Fruit fly (Drosophila melanogaster) whole organism, embryonic: ENCODE data around the gene CG31637.

Experiments
- Aef1 ChIP-seq: fragments of 200-800 bp; sonication (Bioruptor generic); IDR thresholded peaks from 3 replicates; pipeline ENCODE4 v1.3.6; 2022; ENCODE audit warnings: missing biosample characterization, missing genetic modification characterization
- Antp ChIP-seq: fragments of 200-800 bp; sonication (Bioruptor generic); optimal IDR thresholded peaks from 3 replicates; lab custom pipeline; 2016; ENCODE audit warnings: missing biosample characterization, missing genetic modification characterization
- CG10209 ChIP-seq: fragments of 200-800 bp; sonication (Bioruptor generic); optimal IDR thresholded peaks from 3 replicates; lab custom pipeline; 2017; ENCODE audit warnings: missing biosample characterization, mild to moderate bottlenecking, missing genetic modification characterization, missing genetic modification reagents
- CG11723 ChIP-seq: fragments of 200-800 bp; sonication (Bioruptor generic); optimal IDR thresholded peaks from 2 replicates; lab custom pipeline; 2017; ENCODE audit warnings: missing biosample characterization, mild to moderate bottlenecking, missing genetic modification characterization
- CG12391 ChIP-seq: fragments of 200-800 bp; sonication (Bioruptor generic); optimal IDR thresholded peaks from 3 replicates; lab custom pipeline; 2018; ENCODE audit warnings: missing biosample characterization, mild to moderate bottlenecking, missing genetic modification characterization, moderate library complexity
- CG15514 ChIP-seq: fragments of 200-800 bp; sonication (Bioruptor generic); optimal IDR thresholded peaks from 3 replicates; lab custom pipeline; 2017; ENCODE audit warnings: missing biosample characterization, missing genetic modification characterization, mild to moderate bottlenecking, moderate library complexity, missing genetic modification reagents
- CG1603 ChIP-seq: fragments of 200-800 bp; sonication (Bioruptor generic); optimal IDR thresholded peaks from 2 replicates; lab custom pipeline; 2019; ENCODE audit warnings: missing biosample characterization, mild to moderate bottlenecking, missing genetic modification characterization, moderate library complexity
- CG16815 ChIP-seq: fragments of 200-800 bp; sonication (Bioruptor generic); optimal IDR thresholded peaks from 3 replicates; lab custom pipeline; 2017; ENCODE audit warnings: missing biosample characterization, mild to moderate bottlenecking, missing genetic modification characterization
- CG33213 ChIP-seq: fragments of 200-800 bp; sonication (Bioruptor generic); optimal IDR thresholded peaks from 3 replicates; lab custom pipeline; 2016; ENCODE audit warnings: missing biosample characterization, missing genetic modification characterization
- CG43689 ChIP-seq: fragments of 200-800 bp; sonication (Bioruptor generic); IDR thresholded peaks from 2 replicates; pipeline ENCODE4 v1.3.6; 2022; ENCODE audit warnings: missing biosample characterization, missing genetic modification characterization
- CG6175 ChIP-seq: fragments of 200-800 bp; sonication (Bioruptor generic); IDR thresholded peaks from 3 replicates; pipeline ENCODE4 v1.3.6; 2022; ENCODE audit warnings: missing biosample characterization, missing genetic modification characterization
- CG6791 ChIP-seq: fragments of 200-800 bp; sonication (Bioruptor generic); IDR thresholded peaks from 3 replicates; pipeline ENCODE4 v1.3.6; 2022; ENCODE audit warnings: missing biosample characterization, missing genetic modification characterization; ENCODE audit not compliant: partially characterized antibody
- CG6813 ChIP-seq: fragments of 200-800 bp; sonication (Bioruptor generic); optimal IDR thresholded peaks from 2 replicates; lab custom pipeline; 2017; ENCODE audit warnings: missing biosample characterization, missing genetic modification characterization, mild to moderate bottlenecking, moderate library complexity, missing genetic modification reagents
- CG7839 ChIP-seq: fragments of 200-800 bp; sonication (Bioruptor generic); optimal IDR thresholded peaks from 3 replicates; lab custom pipeline; 2018; ENCODE audit warnings: missing biosample characterization, mild to moderate bottlenecking, missing genetic modification characterization, moderate library complexity
- CG9437 ChIP-seq: fragments of 200-800 bp; sonication (Bioruptor generic); optimal IDR thresholded peaks from 2 replicates; lab custom pipeline; 2018; ENCODE audit warnings: missing biosample characterization, mild to moderate bottlenecking, missing genetic modification characterization
- Dll ChIP-seq: fragments of 200-800 bp; sonication (Bioruptor generic); IDR thresholded peaks from 4 replicates; pipeline ENCODE4 v1.3.6; 2022; ENCODE audit warnings: missing biosample characterization, missing genetic modification characterization; ENCODE audit not compliant: partially characterized antibody
- Gsc ChIP-seq: fragments of 200-800 bp; sonication (Bioruptor generic); IDR thresholded peaks from 2 replicates; pipeline ENCODE4 v1.3.6; 2022; ENCODE audit warnings: missing biosample characterization, missing genetic modification characterization
- Gug ChIP-seq: fragments of 200-800 bp; sonication (Bioruptor generic); IDR thresholded peaks from 4 replicates; pipeline ENCODE4 v1.3.6; 2022; ENCODE audit warnings: missing biosample characterization, missing genetic modification characterization
- Hand ChIP-seq: fragments of 200-800 bp; sonication (Bioruptor generic); optimal IDR thresholded peaks from 2 replicates; lab custom pipeline; 2017; ENCODE audit warnings: mild to moderate bottlenecking, missing biosample characterization, missing genetic modification reagents, missing genetic modification characterization
- HmgZ ChIP-seq: fragments of 200-800 bp; sonication (Bioruptor generic); optimal IDR thresholded peaks from 2 replicates; lab custom pipeline; 2018; ENCODE audit warnings: missing biosample characterization, mild to moderate bottlenecking, missing genetic modification characterization
- Hsf ChIP-seq: fragments of 200-800 bp; sonication (Bioruptor generic); optimal IDR thresholded peaks from 3 replicates; lab custom pipeline; 2016; ENCODE audit warnings: missing biosample characterization, missing genetic modification characterization
- Meics ChIP-seq: fragments of 200-800 bp; sonication (Bioruptor generic); optimal IDR thresholded peaks from 2 replicates; lab custom pipeline; 2017; ENCODE audit warnings: missing biosample characterization, mild to moderate bottlenecking, missing genetic modification characterization
- NFAT ChIP-seq: fragments of 200-800 bp; sonication (Bioruptor generic); IDR thresholded peaks from 2 replicates; pipeline ENCODE4 v1.3.6; 2022; ENCODE audit warnings: missing biosample characterization, missing genetic modification characterization
- NfI ChIP-seq: fragments of 200-800 bp; sonication (Bioruptor generic); optimal IDR thresholded peaks from 3 replicates; lab custom pipeline; 2018; ENCODE audit warnings: missing biosample characterization, mild to moderate bottlenecking, missing genetic modification characterization, moderate library complexity
- Poxn ChIP-seq: fragments of 200-800 bp; sonication (Bioruptor generic); IDR thresholded peaks from 2 replicates; pipeline ENCODE4 v1.3.6; 2022; ENCODE audit warnings: missing biosample characterization, missing genetic modification characterization
- Scr ChIP-seq: fragments of 200-800 bp; sonication (Bioruptor generic); IDR thresholded peaks from 2 replicates; pipeline ENCODE4 v1.3.6; 2022; ENCODE audit warnings: missing biosample characterization, missing genetic modification characterization; ENCODE audit not compliant: partially characterized antibody
- Side ChIP-seq: fragments of 200-800 bp; sonication (Bioruptor generic); optimal IDR thresholded peaks from 2 replicates; lab custom pipeline; 2016; ENCODE audit warnings: missing biosample characterization, missing genetic modification characterization
- Ssrp ChIP-seq: fragments of 200-800 bp; sonication (Bioruptor generic); optimal IDR thresholded peaks from 2 replicates; lab custom pipeline; 2018; ENCODE audit warnings: missing biosample characterization, mild to moderate bottlenecking, missing genetic modification characterization, moderate library complexity
- amos ChIP-seq: fragments of 200-800 bp; sonication (Bioruptor generic); IDR thresholded peaks from 2 replicates; pipeline ENCODE4 v1.3.6; 2022; ENCODE audit warnings: missing biosample characterization, missing genetic modification characterization; ENCODE audit not compliant: partially characterized antibody
- ash1 ChIP-seq: fragments of 200-800 bp; sonication (Bioruptor generic); optimal IDR thresholded peaks from 2 replicates; lab custom pipeline; 2018; ENCODE audit warnings: missing biosample characterization, mild to moderate bottlenecking, missing genetic modification characterization
- bab2 ChIP-seq: fragments of 200-800 bp; sonication (Bioruptor generic); optimal IDR thresholded peaks from 2 replicates; lab custom pipeline; 2016; ENCODE audit warnings: missing biosample characterization, missing genetic modification characterization
- bbx ChIP-seq: fragments of 200-800 bp; sonication (Bioruptor generic); IDR thresholded peaks from 2 replicates; pipeline ENCODE4 v1.3.6; 2022; ENCODE audit warnings: missing biosample characterization, missing genetic modification characterization; ENCODE audit not compliant: partially characterized antibody
- bsh ChIP-seq, 2 experiments: fragments of 200-800 bp; sonication (Bioruptor generic); optimal IDR thresholded peaks; 2 replicates each; lab custom pipeline; 2017 to 2018; ENCODE audit warnings: mild to moderate bottlenecking in 2 of 2, missing biosample characterization in 2 of 2, missing genetic modification characterization in 2 of 2, moderate library complexity in 1 of 2
- crp ChIP-seq, 2 experiments: fragments of 200-800 bp; sonication (Bioruptor generic); optimal IDR thresholded peaks; 2 replicates in 1 of 2; 3 replicates in 1 of 2; lab custom pipeline; 2017; ENCODE audit warnings: missing biosample characterization in 2 of 2, missing genetic modification characterization in 2 of 2, mild to moderate bottlenecking in 1 of 2, moderate library complexity in 1 of 2
- dmrt11E ChIP-seq: fragments of 200-800 bp; sonication (Bioruptor generic); optimal IDR thresholded peaks from 3 replicates; lab custom pipeline; 2018; ENCODE audit warnings: missing biosample characterization, mild to moderate bottlenecking, missing genetic modification characterization, moderate library complexity
- gfzf ChIP-seq: fragments of 200-800 bp; sonication (Bioruptor generic); optimal IDR thresholded peaks from 2 replicates; lab custom pipeline; 2016; ENCODE audit warnings: missing biosample characterization, mild to moderate bottlenecking, missing genetic modification characterization, moderate library complexity
- kay ChIP-seq: fragments of 200-800 bp; sonication (Bioruptor generic); optimal IDR thresholded peaks from 2 replicates; lab custom pipeline; 2016; ENCODE audit warnings: missing biosample characterization, missing genetic modification characterization
- nom ChIP-seq: fragments of 200-800 bp; sonication (Bioruptor generic); optimal IDR thresholded peaks from 2 replicates; lab custom pipeline; 2017; ENCODE audit warnings: missing biosample characterization, missing genetic modification characterization, mild to moderate bottlenecking, moderate library complexity, missing genetic modification reagents
- pho ChIP-seq: fragments of 200-800 bp; sonication (Bioruptor generic); optimal IDR thresholded peaks from 2 replicates; lab custom pipeline; 2016; ENCODE audit warnings: missing biosample characterization, missing genetic modification characterization
- salm ChIP-seq: fragments of 200-800 bp; sonication (Bioruptor generic); optimal IDR thresholded peaks from 2 replicates; lab custom pipeline; 2018; ENCODE audit warnings: missing biosample characterization, mild to moderate bottlenecking, missing genetic modification characterization
- sima ChIP-seq: fragments of 200-800 bp; sonication (Bioruptor generic); optimal IDR thresholded peaks from 2 replicates; lab custom pipeline; 2016; ENCODE audit warnings: missing biosample characterization, missing genetic modification characterization
- sug ChIP-seq: fragments of 200-800 bp; optimal IDR thresholded peaks from 2 replicates; lab custom pipeline; 2019; ENCODE audit warnings: missing biosample characterization, mild to moderate bottlenecking, missing genetic modification characterization, moderate library complexity
- trh ChIP-seq: fragments of 200-800 bp; sonication (Bioruptor generic); optimal IDR thresholded peaks from 2 replicates; lab custom pipeline; 2016; ENCODE audit warnings: missing biosample characterization, missing genetic modification characterization
- ttk ChIP-seq: fragments of 200-800 bp; sonication (Bioruptor generic); IDR thresholded peaks from 2 replicates; pipeline ENCODE4 v2.1.2; 2022; ENCODE audit warnings: missing biosample characterization, missing genetic modification characterization
- twi ChIP-seq: fragments of 200-800 bp; optimal IDR thresholded peaks from 2 replicates; lab custom pipeline; 2019; ENCODE audit warnings: missing biosample characterization, mild to moderate bottlenecking, missing genetic modification characterization, moderate library complexity
- wdn ChIP-seq: fragments of 200-800 bp; sonication (Bioruptor generic); IDR thresholded peaks from 2 replicates; pipeline ENCODE4 v1.3.6; 2022; ENCODE audit warnings: missing biosample characterization, missing genetic modification characterization

Gene CG31637

DNA sequence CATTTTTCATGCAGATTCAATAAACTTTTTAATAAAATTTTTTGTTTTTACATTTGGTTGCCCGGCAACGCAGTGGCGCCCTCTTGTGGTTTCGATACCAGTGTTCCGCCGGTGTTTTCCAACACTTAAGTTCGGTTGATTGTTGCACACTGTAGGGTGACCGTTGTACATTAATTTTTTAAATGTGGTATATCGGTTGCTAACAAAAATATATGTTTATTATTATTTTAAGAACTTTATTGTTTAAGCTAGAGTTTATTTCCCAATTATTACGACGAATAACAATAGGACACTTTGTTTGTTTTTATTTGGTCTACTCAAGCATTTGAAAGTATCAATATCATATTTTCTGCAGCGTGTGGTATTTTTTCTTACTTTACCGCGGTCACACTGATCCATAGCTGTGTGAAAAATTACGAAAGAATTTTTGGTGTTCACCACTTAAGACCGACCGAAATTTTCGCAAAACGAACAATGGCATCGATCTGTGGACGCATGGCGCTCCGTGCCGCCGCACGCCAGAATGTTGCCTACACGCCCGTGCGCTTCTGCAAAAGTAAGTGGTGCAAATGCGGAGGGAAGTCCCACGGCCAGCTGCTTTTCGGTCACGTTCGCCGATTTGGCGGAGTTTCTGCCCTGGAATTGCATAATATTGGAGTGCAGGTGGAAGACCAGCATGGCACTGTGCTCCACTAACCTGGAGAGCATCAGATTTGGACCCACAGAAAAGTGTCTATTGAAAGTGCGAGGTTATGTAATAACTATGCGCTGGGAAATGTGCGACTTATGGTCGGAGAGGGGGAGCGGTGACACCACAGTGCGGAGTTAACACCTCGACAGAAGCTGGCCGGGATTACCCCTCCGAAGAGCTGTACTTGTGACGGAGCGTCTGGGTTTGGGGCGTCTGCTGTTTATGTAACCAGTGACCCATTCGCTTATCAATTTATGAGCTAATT lies 59.3 kb downstream of the CG31637 start, which contains the start of the genes IFT52 and COX5B (continued):
- TF ChIP-seq amos (peak; percentile 60), Gsc (GFP tag; lab: Robert Waterston, UW) (no peak), bab2 (peak; percentile 67), twi (tag; lab: Kevin White, UChicago) (peak; percentile 20), CG6813 (GFP tag; lab: Kevin White, UChicago) (no peak), bsh (GFP tag; optimal IDR thresholded peaks at IDR 0.05; lab: Kevin White, UChicago) (peak in 1 of 2 experiments; percentile 40), Ssrp (tag; lab: Kevin White, UChicago) (peak; percentile 50), sima (GFP tag; lab: Kevin White, UChicago) (no peak), Scr (GFP tag; lab: Robert Waterston, UW) (peak; percentile 55), Hsf (GFP tag; lab: Kevin White, UChicago) (peak; percentile 82), salm (no peak), CG16815 (GFP tag; lab: Kevin White, UChicago) (peak; percentile 49), gfzf (GFP tag; lab: Kevin White, UChicago) (peak; percentile 76), ttk (GFP tag; lab: Robert Waterston, UW) (peak; percentile 61; the same call in 1 of the 2 replicates), nom (no peak), dmrt11E (tag; lab: Kevin White, UChicago) (peak; percentile 22), crp (GFP tag; optimal IDR thresholded peaks at IDR 0.05; lab: Kevin White, UChicago) (peak in 1 of 2 experiments; percentile 28), Gug (GFP tag; lab: Robert Waterston, UW) (peak; percentile 60; the same call in 2 of the 4 replicates), CG9437 (GFP tag; lab: Kevin White, UChicago) (no peak), CG10209 (GFP tag; lab: Kevin White, UChicago) (peak; percentile 58), wdn (peak; percentile 12; the same call in 1 of the 2 replicates), CG12391 (peak; percentile 15), CG33213 (GFP tag; lab: Kevin White, UChicago) (peak; percentile 86), sug (tag; lab: Kevin White, UChicago) (peak; percentile 60), pho (GFP tag; lab: Kevin White, UChicago) (peak; percentile 50), Aef1 (GFP tag; lab: Robert Waterston, UW) (peak; percentile 53; the same call in 2 of the 3 replicates), NfI (GFP tag; lab: Kevin White, UChicago) (peak; percentile 75), Meics (GFP tag; lab: Kevin White, UChicago) (peak; percentile 62), Poxn (GFP tag; lab: Robert Waterston, UW) (no peak), kay (GFP tag; lab: Kevin White, UChicago) (peak; percentile 15), CG6175 (GFP tag; lab: Robert Waterston, UW) (peak; percentile 42; the same call in 1 of the 3 replicates), HmgZ (tag; lab: Kevin White, UChicago) (peak; percentile 32), Antp (GFP tag; lab: Kevin White, UChicago) (peak; percentile 66), CG6791 (GFP tag; lab: Robert Waterston, UW) (peak; percentile 60; the same call in 2 of the 3 replicates), trh (GFP tag; lab: Kevin White, UChicago) (peak; percentile 68), ash1 (GFP tag; lab: Kevin White, UChicago) (peak; percentile 53), CG1603 (tag; lab: Kevin White, UChicago) (peak; percentile 40), Side (GFP tag; lab: Kevin White, UChicago) (peak; percentile 40), CG11723 (peak; percentile 7), bbx (GFP tag; lab: Robert Waterston, UW) (peak; percentile 48), CG43689 (GFP tag; lab: Robert Waterston, UW) (no peak), Dll (peak; percentile 68; the same call in 3 of the 4 replicates), Hand (no peak), CG7839 (peak; percentile 61), NFAT (GFP tag; lab: Robert Waterston, UW) (peak; percentile 81), CG15514 (GFP tag; lab: Kevin White, UChicago) (peak; percentile 69)
